Fruit fly (Drosophila melanogaster) whole organism, embryonic: ENCODE measurements around the gene bi.

Experiments used
- Asciz ChIP-seq: fragments of 200-800 bp; sonication (Bioruptor generic); optimal IDR thresholded peaks from 2 replicates; lab custom pipeline; 2017; ENCODE audit warnings: missing biosample characterization, mild to moderate bottlenecking, missing genetic modification characterization, missing genetic modification reagents
- Atf6 ChIP-seq: fragments of 200-800 bp; sonication (Bioruptor generic); IDR thresholded peaks from 2 replicates; pipeline ENCODE4 v1.3.6; 2022; ENCODE audit warnings: missing biosample characterization, missing genetic modification characterization
- Bdp1 ChIP-seq: fragments of 200-800 bp; sonication (Bioruptor generic); optimal IDR thresholded peaks from 3 replicates; lab custom pipeline; 2016; ENCODE audit warnings: missing biosample characterization, missing genetic modification characterization
- CG10147 ChIP-seq: fragments of 200-800 bp; sonication (Bioruptor generic); optimal IDR thresholded peaks from 2 replicates; lab custom pipeline; 2019; ENCODE audit warnings: missing biosample characterization, mild to moderate bottlenecking, missing genetic modification characterization, moderate library complexity
- CG10543 ChIP-seq: fragments of 200-800 bp; sonication (Bioruptor generic); optimal IDR thresholded peaks from 3 replicates; lab custom pipeline; 2017; ENCODE audit warnings: missing biosample characterization, mild to moderate bottlenecking, missing genetic modification characterization, moderate library complexity
- CG12236 ChIP-seq: fragments of 200-800 bp; sonication (Bioruptor generic); optimal IDR thresholded peaks from 2 replicates; lab custom pipeline; 2016; ENCODE audit warnings: missing biosample characterization, missing genetic modification characterization
- CG18476 ChIP-seq: fragments of 200-800 bp; sonication (Bioruptor generic); optimal IDR thresholded peaks from 2 replicates; lab custom pipeline; 2016; ENCODE audit warnings: missing biosample characterization, mild to moderate bottlenecking, missing genetic modification characterization
- CG18599 ChIP-seq: fragments of 200-800 bp; sonication (Bioruptor generic); optimal IDR thresholded peaks from 3 replicates; lab custom pipeline; 2017; ENCODE audit warnings: missing biosample characterization, missing genetic modification characterization, mild to moderate bottlenecking, moderate library complexity, missing genetic modification reagents
- CG18619 ChIP-seq: fragments of 200-800 bp; sonication (Bioruptor generic); optimal IDR thresholded peaks from 3 replicates; lab custom pipeline; 2017; ENCODE audit warnings: missing biosample characterization, mild to moderate bottlenecking, missing genetic modification characterization
- CG2889 ChIP-seq: fragments of 200-800 bp; sonication (Bioruptor generic); IDR thresholded peaks from 3 replicates; pipeline ENCODE4 v1.3.6; 2022; ENCODE audit warnings: missing biosample characterization, missing genetic modification characterization
- CG32772 ChIP-seq: fragments of 200-800 bp; sonication (Bioruptor generic); IDR thresholded peaks from 2 replicates; pipeline ENCODE4 v1.3.6; 2022; ENCODE audit warnings: missing biosample characterization, missing genetic modification characterization
- CG33557 ChIP-seq: fragments of 200-800 bp; sonication (Bioruptor generic); optimal IDR thresholded peaks from 2 replicates; lab custom pipeline; 2019; ENCODE audit warnings: missing biosample characterization, mild to moderate bottlenecking, missing genetic modification characterization, moderate library complexity
- CG3407 ChIP-seq: fragments of 200-800 bp; sonication (Bioruptor generic); optimal IDR thresholded peaks from 2 replicates; lab custom pipeline; 2018; ENCODE audit warnings: missing biosample characterization, mild to moderate bottlenecking, missing genetic modification characterization
- CG6254 ChIP-seq: fragments of 200-800 bp; sonication (Bioruptor generic); optimal IDR thresholded peaks from 3 replicates; lab custom pipeline; 2017; ENCODE audit warnings: mild to moderate bottlenecking, missing biosample characterization, missing genetic modification reagents, missing genetic modification characterization
- CG7786 ChIP-seq: fragments of 200-800 bp; sonication (Bioruptor generic); optimal IDR thresholded peaks from 2 replicates; lab custom pipeline; 2016; ENCODE audit warnings: missing biosample characterization, missing genetic modification characterization
- CG8944 ChIP-seq: fragments of 200-800 bp; sonication (Bioruptor generic); optimal IDR thresholded peaks from 3 replicates; lab custom pipeline; 2016; ENCODE audit warnings: missing biosample characterization, missing genetic modification characterization
- Camta ChIP-seq: fragments of 200-800 bp; sonication (Bioruptor generic); optimal IDR thresholded peaks from 2 replicates; lab custom pipeline; 2016; ENCODE audit warnings: missing biosample characterization, missing genetic modification characterization
- CkIIα-i1 ChIP-seq: fragments of 200-800 bp; sonication (Bioruptor generic); IDR thresholded peaks from 2 replicates; pipeline ENCODE4 v1.3.6; 2022; ENCODE audit warnings: missing biosample characterization, missing genetic modification characterization
- CrebB ChIP-seq: fragments of 200-800 bp; sonication (Bioruptor generic); optimal IDR thresholded peaks from 3 replicates; lab custom pipeline; 2018; ENCODE audit warnings: missing biosample characterization, mild to moderate bottlenecking, missing genetic modification characterization
- E2f2 ChIP-seq: fragments of 200-800 bp; sonication (Bioruptor generic); IDR thresholded peaks from 2 replicates; pipeline ENCODE4 v1.3.6; 2022; ENCODE audit warnings: missing biosample characterization, missing genetic modification characterization
- ERR ChIP-seq: fragments of 200-800 bp; sonication (Bioruptor generic); optimal IDR thresholded peaks from 2 replicates; lab custom pipeline; 2016; ENCODE audit warnings: missing biosample characterization, missing genetic modification characterization
- Fer2 ChIP-seq: fragments of 200-800 bp; sonication (Bioruptor generic); optimal IDR thresholded peaks from 2 replicates; lab custom pipeline; 2018; ENCODE audit warnings: missing biosample characterization, mild to moderate bottlenecking, missing genetic modification characterization, moderate library complexity
- Fer3 ChIP-seq: fragments of 200-800 bp; sonication (Bioruptor generic); optimal IDR thresholded peaks from 2 replicates; lab custom pipeline; 2018; ENCODE audit warnings: missing biosample characterization, mild to moderate bottlenecking, missing genetic modification characterization, moderate library complexity
- GATAe ChIP-seq: fragments of 200-800 bp; sonication (Bioruptor generic); conservative IDR thresholded peaks from 2 replicates; pipeline ENCODE4 v1.3.6; 2022; ENCODE audit warnings: missing biosample characterization, missing genetic modification characterization
- Hmx ChIP-seq: fragments of 200-800 bp; sonication (Bioruptor generic); optimal IDR thresholded peaks from 2 replicates; lab custom pipeline; 2016; ENCODE audit warnings: missing biosample characterization, missing genetic modification characterization
- Hr78 ChIP-seq, 2 experiments: fragments of 200-800 bp in 1 of 2; fragments of >200 bp in 1 of 2; sonication (Bioruptor generic) in 1 of 2; optimal IDR thresholded peaks; 2 replicates each; lab custom pipeline; 2017 to 2019; ENCODE audit warnings: missing biosample characterization in 2 of 2, missing genetic modification characterization in 2 of 2, mild to moderate bottlenecking in 1 of 2, moderate library complexity in 1 of 2
- Nf-YC ChIP-seq: fragments of 200-800 bp; optimal IDR thresholded peaks from 3 replicates; lab custom pipeline; 2019; ENCODE audit warnings: missing biosample characterization, mild to moderate bottlenecking, missing genetic modification characterization, moderate library complexity
- Ptx1 ChIP-seq: fragments of 200-800 bp; sonication (Bioruptor generic); IDR thresholded peaks from 2 replicates; pipeline ENCODE4 v1.3.6; 2022; ENCODE audit warnings: missing biosample characterization, missing genetic modification characterization
- Sry-δ ChIP-seq: fragments of 200-800 bp; sonication (Bioruptor generic); optimal IDR thresholded peaks from 2 replicates; lab custom pipeline; 2016; ENCODE audit warnings: missing biosample characterization, missing genetic modification characterization
- ab ChIP-seq: fragments of 200-800 bp; sonication (Bioruptor generic); optimal IDR thresholded peaks from 2 replicates; lab custom pipeline; 2016; ENCODE audit warnings: missing biosample characterization, missing genetic modification characterization
- abd-A ChIP-seq: fragments of 200-800 bp; sonication (Bioruptor generic); optimal IDR thresholded peaks from 3 replicates; lab custom pipeline; 2019; ENCODE audit warnings: missing biosample characterization, mild to moderate bottlenecking, missing genetic modification characterization, moderate library complexity
- al ChIP-seq: fragments of 200-800 bp; sonication (Bioruptor generic); IDR thresholded peaks from 2 replicates; pipeline ENCODE4 v1.3.6; 2022; ENCODE audit warnings: missing biosample characterization, missing genetic modification characterization
- br ChIP-seq: fragments of >200 bp; optimal IDR thresholded peaks from 2 replicates; lab custom pipeline; 2017
- bsh ChIP-seq, 2 experiments: fragments of 200-800 bp; sonication (Bioruptor generic); optimal IDR thresholded peaks; 2 replicates each; lab custom pipeline; 2017 to 2018; ENCODE audit warnings: mild to moderate bottlenecking in 2 of 2, missing biosample characterization in 2 of 2, missing genetic modification characterization in 2 of 2, moderate library complexity in 1 of 2
- corto ChIP-seq: fragments of 200-800 bp; sonication (Bioruptor generic); optimal IDR thresholded peaks from 2 replicates; lab custom pipeline; 2016; ENCODE audit warnings: missing biosample characterization, mild to moderate bottlenecking, missing genetic modification characterization, moderate library complexity
- disco-r ChIP-seq: fragments of 200-800 bp; sonication (Bioruptor generic); optimal IDR thresholded peaks from 2 replicates; lab custom pipeline; 2016; ENCODE audit warnings: missing biosample characterization, missing genetic modification characterization
- dpn ChIP-seq, 2 experiments: fragments of 200-800 bp; sonication (Bioruptor generic); optimal IDR thresholded peaks; 3 replicates each; lab custom pipeline; 2016; ENCODE audit warnings: missing biosample characterization in 2 of 2, missing genetic modification characterization in 2 of 2
- emc ChIP-seq: fragments of 200-800 bp; sonication (Bioruptor generic); optimal IDR thresholded peaks from 2 replicates; lab custom pipeline; 2016; ENCODE audit warnings: missing biosample characterization, missing genetic modification characterization
- fd3F ChIP-seq: fragments of 200-800 bp; sonication (Bioruptor generic); optimal IDR thresholded peaks from 2 replicates; lab custom pipeline; 2018; ENCODE audit warnings: missing biosample characterization, mild to moderate bottlenecking, missing genetic modification characterization, moderate library complexity
- gem ChIP-seq: fragments of 200-800 bp; sonication (Bioruptor generic); optimal IDR thresholded peaks from 2 replicates; lab custom pipeline; 2019; ENCODE audit warnings: missing biosample characterization, mild to moderate bottlenecking, missing genetic modification characterization, moderate library complexity
- grn ChIP-seq: fragments of 200-800 bp; sonication (Bioruptor generic); optimal IDR thresholded peaks from 3 replicates; lab custom pipeline; 2017; ENCODE audit warnings: missing biosample characterization, missing genetic modification characterization
- lov ChIP-seq, 2 experiments: fragments of 200-800 bp in 1 of 2; fragments of >200 bp in 1 of 2; sonication (Bioruptor generic) in 1 of 2; IDR thresholded peaks in 1 of 2; optimal IDR thresholded peaks in 1 of 2; 2 replicates in 1 of 2; 3 replicates in 1 of 2; pipeline versions ENCODE4 v1.3.6 to Lab custom; 2017 to 2022; ENCODE audit warnings: missing biosample characterization in 1 of 2, missing genetic modification characterization in 1 of 2
- peb ChIP-seq: fragments of 200-800 bp; sonication (Bioruptor generic); IDR thresholded peaks from 2 replicates; pipeline ENCODE4 v1.3.6; 2022; ENCODE audit warnings: missing biosample characterization, missing genetic modification characterization
- ro ChIP-seq: fragments of 200-800 bp; sonication (Bioruptor generic); IDR thresholded peaks from 2 replicates; pipeline ENCODE4 v1.3.6; 2022; ENCODE audit warnings: missing biosample characterization, missing genetic modification characterization
- sim ChIP-seq: fragments of 200-800 bp; sonication (Bioruptor generic); IDR thresholded peaks from 2 replicates; pipeline ENCODE4 v1.3.6; 2022; ENCODE audit warnings: missing biosample characterization, missing genetic modification characterization
- sisA ChIP-seq: fragments of 200-800 bp; sonication (Bioruptor generic); IDR thresholded peaks from 2 replicates; pipeline ENCODE4 v1.3.6; 2022; ENCODE audit warnings: missing biosample characterization, missing genetic modification characterization
- tna ChIP-seq: fragments of 200-800 bp; sonication (Bioruptor generic); IDR thresholded peaks from 2 replicates; pipeline ENCODE4 v1.3.6; 2022; ENCODE audit warnings: missing biosample characterization, missing genetic modification characterization; ENCODE audit not compliant: partially characterized antibody
- toy ChIP-seq: fragments of 200-800 bp; sonication (Bioruptor generic); IDR thresholded peaks from 2 replicates; pipeline ENCODE4 v1.3.6; 2022; ENCODE audit warnings: missing biosample characterization, missing genetic modification characterization
- vnd ChIP-seq: fragments of 200-800 bp; sonication (Bioruptor generic); IDR thresholded peaks from 3 replicates; pipeline ENCODE4 v1.3.6; 2022; ENCODE audit warnings: missing biosample characterization, missing genetic modification characterization; ENCODE audit not compliant: partially characterized antibody
- zen2 ChIP-seq: fragments of 200-800 bp; sonication (Bioruptor generic); IDR thresholded peaks from 3 replicates; pipeline ENCODE4 v1.3.6; 2022; ENCODE audit warnings: missing biosample characterization, missing genetic modification characterization; ENCODE audit not compliant: partially characterized antibody

bi gene

dm6 chrX:4446009-4446408 is 33.4 kb downstream of the bi start (continued):
- TF ChIP-seq ro (peak; percentile 63), br (lab: Kevin White, UChicago) (no peak), lov (optimal IDR thresholded peaks at IDR 0.05; lab: Kevin White, UChicago) (no peak), lov (GFP tag; IDR thresholded peaks at IDR 0.05; lab: Robert Waterston, UW) (peak; percentile 73; the same call in 1 of the 3 replicates), tna (GFP tag; lab: Robert Waterston, UW) (no peak), CrebB (tag; lab: Kevin White, UChicago) (peak; percentile 33), CG12236 (no peak), Ptx1 (peak; percentile 82), CG8944 (GFP tag; lab: Kevin White, UChicago) (peak; percentile 16), dpn (GFP tag; optimal IDR thresholded peaks at IDR 0.05; lab: Kevin White, UChicago) (peak in 1 of 2 experiments; percentile 61), sim (GFP tag; lab: Robert Waterston, UW) (no peak), Hmx (GFP tag; lab: Kevin White, UChicago) (no peak), ab (GFP tag; lab: Kevin White, UChicago) (peak; percentile 34), fd3F (peak; percentile 47), al (GFP tag; lab: Robert Waterston, UW) (peak; percentile 70), Asciz (GFP tag; lab: Kevin White, UChicago) (peak; percentile 34), Bdp1 (peak; percentile 2), Nf-YC (tag; lab: Kevin White, UChicago) (peak; percentile 17), CG18619 (GFP tag; lab: Kevin White, UChicago) (peak; percentile 53), Fer3 (tag; lab: Kevin White, UChicago) (peak; percentile 75), Hr78 (GFP tag; optimal IDR thresholded peaks at IDR 0.05; lab: Kevin White, UChicago) (peak in 1 of 2 experiments; percentile 11), ERR (GFP tag; lab: Kevin White, UChicago) (no peak), abd-A (tag; lab: Kevin White, UChicago) (no peak), CG10543 (GFP tag; lab: Kevin White, UChicago) (no peak), gem (tag; lab: Kevin White, UChicago) (peak; percentile 84), E2f2 (GFP tag; lab: Robert Waterston, UW) (peak; percentile 55), grn (GFP tag; lab: Kevin White, UChicago) (peak; percentile 40), CG7786 (peak; percentile 54), CG6254 (GFP tag; lab: Kevin White, UChicago) (no peak), disco-r (GFP tag; lab: Kevin White, UChicago) (peak; percentile 3), CG18599 (peak; percentile 76), CG3407 (peak; percentile 43), CkIIα-i1 (GFP tag; lab: Robert Waterston, UW) (no peak), vnd (GFP tag; lab: Robert Waterston, UW) (no peak), toy (0 out of 2 replicates have a peak, but pooled peaks have one; percentile 41), CG2889 (GFP tag; lab: Robert Waterston, UW) (peak; percentile 70), CG18476 (peak; percentile 34), zen2 (GFP tag; lab: Robert Waterston, UW) (no peak), sisA (peak; percentile 83), CG33557 (GFP tag; lab: Kevin White, UChicago) (peak; percentile 53), CG32772 (GFP tag; lab: Robert Waterston, UW) (peak; percentile 75), GATAe (peak; percentile 96), Atf6 (GFP tag; lab: Robert Waterston, UW) (peak; percentile 76), Sry-δ (GFP tag; lab: Kevin White, UChicago) (peak; percentile 17), bsh (GFP tag; optimal IDR thresholded peaks at IDR 0.05; lab: Kevin White, UChicago) (peak in 1 of 2 experiments; percentile 78), Camta (GFP tag; lab: Kevin White, UChicago) (peak; percentile 2), emc (GFP tag; lab: Kevin White, UChicago) (peak; percentile 13), peb (GFP tag; lab: Robert Waterston, UW) (peak; percentile 61), corto (GFP tag; lab: Kevin White, UChicago) (no peak), Fer2 (tag; lab: Kevin White, UChicago) (peak; percentile 28), CG10147 (peak; percentile 37)
